Worm (Caenorhabditis elegans): Measurements from ENCODE around the gene B0416.4.

B0416.4 gene

DNA sequence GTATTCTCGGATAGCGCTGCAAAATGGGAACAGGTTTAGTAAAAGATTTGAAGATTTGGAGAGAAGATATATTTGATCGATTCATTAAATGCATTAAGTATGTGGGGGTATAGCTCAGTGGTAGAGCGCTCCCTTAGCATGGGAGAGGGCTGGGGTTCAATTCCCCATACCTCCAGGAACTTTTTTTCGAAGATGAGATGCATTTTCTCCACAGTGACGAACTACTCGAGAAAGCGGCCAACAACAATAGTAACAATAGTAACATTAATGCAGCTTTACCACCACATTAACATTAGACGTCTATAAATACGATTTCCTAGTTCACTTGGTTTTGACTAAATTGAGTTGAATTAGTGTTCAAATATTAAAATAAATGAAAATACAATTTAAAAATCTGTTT, 41.0 kb upstream of the B0416.4 start:
- TF ChIP-seq nhr-23 (tag; optimal IDR thresholded peaks at IDR 0.05) = no peak
- TF ChIP-seq nhr-21 (tag; optimal IDR thresholded peaks at IDR 0.05) = peak; percentile 31

DNA sequence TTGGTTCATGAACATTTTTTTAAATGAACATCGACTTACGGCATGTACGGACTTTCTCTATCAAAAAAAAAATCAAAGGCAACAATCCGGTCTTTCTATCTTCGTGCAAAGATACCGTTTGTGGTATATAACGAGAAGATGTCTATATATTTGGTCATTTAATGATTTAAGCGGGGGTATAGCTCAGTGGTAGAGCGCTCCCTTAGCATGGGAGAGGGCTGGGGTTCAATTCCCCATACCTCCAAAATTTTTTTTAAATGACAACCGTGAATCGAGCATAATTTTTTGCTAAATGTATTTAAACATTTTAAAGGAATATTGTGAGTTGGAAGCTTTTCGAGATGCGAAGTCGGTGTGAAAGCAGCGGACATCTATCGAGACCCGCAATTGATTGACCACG, 40.1 kb upstream of the B0416.4 start:
- TF ChIP-seq ztf-4 (tag; optimal IDR thresholded peaks at IDR 0.05) (no peak), R02D3.7 (tag; optimal IDR thresholded peaks at IDR 0.05) (no peak), sma-9 (GFP tag; optimal IDR thresholded peaks at IDR 0.05) (peak; percentile 25), sma-9 (tag; optimal IDR thresholded peaks at IDR 0.05) (no peak), nhr-23 (tag; optimal IDR thresholded peaks at IDR 0.05) (no peak), nhr-25 (tag; optimal IDR thresholded peaks at IDR 0.05) (no peak), mdl-1 (tag; optimal IDR thresholded peaks at IDR 0.05) (no peak), peb-1 (tag; optimal IDR thresholded peaks at IDR 0.05) (no peak), ama-1 (optimal IDR thresholded peaks at IDR 0.05) (no peak), nhr-129 (tag; optimal IDR thresholded peaks at IDR 0.05) (no peak)

DNA sequence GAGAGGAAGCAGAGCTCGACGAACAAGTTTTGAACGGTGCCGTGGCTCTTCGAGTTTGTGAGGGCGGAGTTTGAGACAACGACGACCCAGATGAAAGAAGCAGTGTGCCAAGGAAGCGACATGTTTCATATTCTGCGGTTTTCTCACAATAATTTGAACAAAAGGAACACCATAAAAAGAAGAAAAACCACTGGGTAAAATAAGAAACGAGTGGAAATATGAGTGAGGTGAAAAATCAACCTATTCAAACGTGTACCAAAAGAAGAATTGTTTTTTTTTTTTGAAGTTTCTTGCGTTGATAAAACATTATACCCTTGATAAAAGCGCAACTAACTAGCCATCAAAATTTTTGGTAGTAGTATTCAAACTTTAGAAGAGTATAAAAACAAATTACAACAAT, 36.6 kb upstream of the B0416.4 start, which contains the start of gene lgc-4:
Gene lgc-4, minus strand, starts transcription at position 101 of the 400 bp plus-strand sequence.
- TF ChIP-seq nhr-237 (tag; optimal IDR thresholded peaks at IDR 0.05) (no peak), nhr-11 (tag; optimal IDR thresholded peaks at IDR 0.05) (no peak), lsy-2 (tag; optimal IDR thresholded peaks at IDR 0.05) (no peak), crh-2 (tag; optimal IDR thresholded peaks at IDR 0.05) (no peak), ztf-4 (tag; optimal IDR thresholded peaks at IDR 0.05) (no peak), ama-1 (optimal IDR thresholded peaks at IDR 0.05) (no peak), ZK546.5 (tag; optimal IDR thresholded peaks at IDR 0.05) (no peak), nhr-10 (tag; optimal IDR thresholded peaks at IDR 0.05) (no peak), sma-9 (GFP tag; optimal IDR thresholded peaks at IDR 0.05) (no peak), sma-9 (tag; optimal IDR thresholded peaks at IDR 0.05) (no peak), lin-39 (tag; optimal IDR thresholded peaks at IDR 0.05) (no peak), ztf-11 (tag; optimal IDR thresholded peaks at IDR 0.05) (no peak), C34F6.9 (tag; optimal IDR thresholded peaks at IDR 0.05) (no peak)

DNA sequence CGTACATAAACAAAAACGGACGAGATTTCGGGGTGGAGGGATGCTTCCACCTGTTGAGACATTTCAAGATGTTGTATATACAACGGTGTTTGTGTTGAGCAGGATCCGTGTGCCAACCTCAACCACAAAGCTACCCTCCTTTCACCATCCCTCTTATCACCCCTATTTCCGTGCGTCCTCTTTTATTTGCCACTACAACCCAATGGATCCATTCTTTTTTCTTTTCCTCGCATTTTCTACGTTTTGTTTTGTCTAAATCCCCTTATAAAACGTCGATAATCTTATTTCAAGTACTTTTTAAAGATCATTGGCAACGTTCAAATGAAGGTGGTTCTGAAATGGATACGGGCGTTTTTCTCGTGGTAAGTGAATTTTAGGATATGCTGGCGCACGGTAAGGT, 35.5 kb upstream of the B0416.4 start, which contains the start of gene gpa-12:
Gene gpa-12, plus strand, starts transcription at position 301 of the 400 bp plus-strand sequence.
- TF ChIP-seq nhr-23 (tag; optimal IDR thresholded peaks at IDR 0.05) = no peak
- no peak for TF ChIP-seq blmp-1 (tag; optimal IDR thresholded peaks at IDR 0.05; ENCODE audit: insufficient read depth)
- TF ChIP-seq nhr-77 (tag; optimal IDR thresholded peaks at IDR 0.05) = no peak
- TF ChIP-seq F13H6.1 (tag; optimal IDR thresholded peaks at IDR 0.05) = no peak
- no peak for TF ChIP-seq C34F6.9 (tag; optimal IDR thresholded peaks at IDR 0.05)
- no peak for TF ChIP-seq ceh-82 (tag; optimal IDR thresholded peaks at IDR 0.05)
- no peak for TF ChIP-seq nhr-11 (tag; optimal IDR thresholded peaks at IDR 0.05)
- no peak for TF ChIP-seq nhr-6 (tag; optimal IDR thresholded peaks at IDR 0.05)
- no peak for TF ChIP-seq Y55F3AM.14 (GFP tag; optimal IDR thresholded peaks at IDR 0.05)
- TF ChIP-seq elt-1 (tag; optimal IDR thresholded peaks at IDR 0.05) = no peak
- no peak for TF ChIP-seq ZK546.5 (tag; optimal IDR thresholded peaks at IDR 0.05)
- no peak for TF ChIP-seq elt-3 (tag; optimal IDR thresholded peaks at IDR 0.05)
- TF ChIP-seq mdl-1 (tag; optimal IDR thresholded peaks at IDR 0.05) = no peak
- TF ChIP-seq aly-2 (tag; optimal IDR thresholded peaks at IDR 0.05) = no peak
- TF ChIP-seq ama-1 (optimal IDR thresholded peaks at IDR 0.05) = no peak

DNA sequence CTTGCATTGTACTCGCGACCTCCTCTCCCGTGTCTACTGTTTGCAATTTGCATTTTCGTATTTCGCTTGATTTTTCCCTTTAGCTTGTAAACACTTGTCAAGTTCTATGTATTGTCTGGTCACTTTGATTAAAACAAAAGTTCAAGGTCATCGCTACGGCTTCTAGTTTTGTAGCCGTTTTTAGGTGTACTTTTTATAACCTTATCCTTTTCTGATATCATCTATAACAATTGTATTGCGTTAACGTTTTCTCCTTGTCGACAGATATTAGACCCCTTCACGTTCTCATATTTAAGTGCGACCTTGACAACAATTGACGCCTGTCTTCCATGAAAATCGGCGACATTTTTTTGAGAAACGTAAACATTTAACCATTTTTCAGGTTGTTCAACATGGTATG, 32.1 kb upstream of the B0416.4 start:
- TF ChIP-seq sma-9 (GFP tag; optimal IDR thresholded peaks at IDR 0.05) (peak; percentile 57), sma-9 (tag; optimal IDR thresholded peaks at IDR 0.05) (no peak), sma-3 (GFP tag; optimal IDR thresholded peaks at IDR 0.05) (peak; percentile 4), blmp-1 (tag; optimal IDR thresholded peaks at IDR 0.05; ENCODE audit: insufficient read depth) (peak; percentile 7), C34F6.9 (tag; optimal IDR thresholded peaks at IDR 0.05) (no peak), crh-2 (tag; optimal IDR thresholded peaks at IDR 0.05) (peak; percentile 4), nhr-25 (tag; optimal IDR thresholded peaks at IDR 0.05) (peak; percentile 74)

DNA sequence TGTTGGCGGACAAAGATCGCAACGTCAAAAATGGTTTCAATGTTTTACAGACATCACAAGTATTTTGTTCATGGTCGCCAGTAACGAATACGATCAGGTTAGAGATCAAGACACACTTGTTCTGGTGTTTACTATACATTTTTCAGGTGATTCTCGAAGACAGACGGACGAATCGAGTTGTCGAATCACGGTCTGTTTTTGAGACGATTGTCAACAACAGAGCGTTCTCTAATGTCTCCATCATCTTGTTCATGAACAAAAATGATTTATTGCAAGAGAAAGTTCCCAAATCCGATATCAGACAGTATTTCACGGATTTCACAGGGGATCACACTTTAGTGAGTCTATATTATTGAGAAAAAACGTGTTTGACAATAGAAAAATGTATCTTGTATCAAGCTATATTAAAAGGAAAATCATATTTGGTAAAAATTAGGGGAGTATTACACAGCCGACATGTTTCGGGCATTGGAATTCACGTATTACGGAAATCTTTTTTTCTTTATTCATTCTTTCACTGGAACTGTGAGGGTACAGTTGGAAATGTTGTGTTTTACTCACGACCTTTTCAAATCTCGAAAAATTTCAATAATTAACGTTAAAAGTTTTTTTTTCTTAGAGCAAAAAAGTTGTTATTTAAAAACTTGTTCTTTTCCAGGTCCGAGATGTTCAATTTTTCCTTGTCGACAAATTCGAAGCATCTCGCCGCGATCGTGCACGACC, 30.5 kb upstream of the B0416.4 start:
- peak; percentile 29 for TF ChIP-seq sma-9 (GFP tag; optimal IDR thresholded peaks at IDR 0.05)
- TF ChIP-seq sma-9 (tag; optimal IDR thresholded peaks at IDR 0.05) = no peak
- peak; percentile 47 for TF ChIP-seq nhr-21 (tag; optimal IDR thresholded peaks at IDR 0.05)
- TF ChIP-seq crh-2 (tag; optimal IDR thresholded peaks at IDR 0.05) = peak; percentile 6
- TF ChIP-seq nhr-6 (tag; optimal IDR thresholded peaks at IDR 0.05) = no peak
- TF ChIP-seq aly-2 (tag; optimal IDR thresholded peaks at IDR 0.05) = no peak
- peak; percentile 39 for TF ChIP-seq nhr-129 (tag; optimal IDR thresholded peaks at IDR 0.05)

Data from whole organism, L2 larva.